Worm (Caenorhabditis elegans) whole organism, early embryonic: ENCODE results near the gene gyf-1.

Experiments
- ama-1 ChIP-seq: fragments of 150-350 bp; optimal IDR thresholded peaks from 2 replicates; lab custom pipeline; 2014
- ceh-13 ChIP-seq: fragments of 200-800 bp; sonication (Bioruptor generic); optimal IDR thresholded peaks from 2 replicates; lab custom pipeline; 2018; ENCODE audit warnings: mild to moderate bottlenecking, missing genetic modification characterization, missing compliant biosample characterization
- pes-1 ChIP-seq: fragments of 200-800 bp; sonication (Bioruptor generic); IDR thresholded peaks from 2 replicates; pipeline ENCODE4 v1.3.6; 2022; ENCODE audit warnings: missing genetic modification reagents, missing genetic modification characterization, missing compliant biosample characterization

DNA sequence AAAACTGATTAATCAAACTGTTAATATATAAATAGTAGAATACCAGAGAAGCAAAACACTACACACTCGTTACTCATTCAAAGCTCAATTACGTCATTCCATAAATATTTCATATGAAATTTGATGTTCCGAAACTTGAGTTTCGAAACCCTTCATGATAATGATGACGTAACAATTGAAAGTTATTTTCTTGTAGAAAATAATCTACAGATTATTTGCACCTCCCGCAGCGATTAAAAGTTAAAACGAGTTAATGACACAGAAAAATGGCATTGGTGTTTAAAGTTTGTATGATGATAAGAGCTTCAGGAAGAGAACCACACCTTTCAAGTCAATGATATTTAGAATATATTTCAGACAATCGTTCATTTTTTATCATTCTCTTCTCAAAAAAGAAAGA, 10.1 kb upstream of the gyf-1 start, which contains the start of gene H43E16.1:
- no peak for TF ChIP-seq pes-1
- no peak for TF ChIP-seq ceh-13
- no peak for TF ChIP-seq ama-1 (lab: Kevin White, UChicago)
